Fruit fly (Drosophila melanogaster) whole organism, wandering third instar larva: Measurements from ENCODE around the gene Lectin-galC1.
A peak's percentile ranks its signal among the peaks of the same experiment; 100 is the strongest.

Experiments used
- Abd-B ChIP-seq: fragments of >200 bp; optimal IDR thresholded peaks from 2 replicates; lab custom pipeline; 2017; ENCODE audit warnings: missing biosample characterization, missing genetic modification characterization
- CG32264 ChIP-seq: fragments of 200-800 bp; sonication (Bioruptor generic); optimal IDR thresholded peaks from 2 replicates; lab custom pipeline; 2016; ENCODE audit warnings: missing biosample characterization, missing genetic modification characterization
- CG9705 ChIP-seq: fragments of 200-800 bp; sonication (Bioruptor generic); optimal IDR thresholded peaks from 2 replicates; lab custom pipeline; 2018; ENCODE audit warnings: missing biosample characterization, mild to moderate bottlenecking, missing genetic modification characterization
- CrebA ChIP-seq: fragments of 200-800 bp; sonication (Bioruptor generic); optimal IDR thresholded peaks from 2 replicates; lab custom pipeline; 2016; ENCODE audit warnings: missing biosample characterization, mild to moderate bottlenecking, missing genetic modification characterization, borderline replicate concordance
- Dfd ChIP-seq: fragments of >200 bp; optimal IDR thresholded peaks from 2 replicates; lab custom pipeline; 2017; ENCODE audit warnings: missing biosample characterization, missing genetic modification characterization
- Dif ChIP-seq: fragments of 200-275, 200-300 bp; sonication (Bioruptor generic); optimal IDR thresholded peaks from 2 replicates; lab custom pipeline; 2018; ENCODE audit warnings: missing biosample characterization, missing genetic modification characterization; ENCODE audit not compliant: partially characterized antibody
- HLH106 ChIP-seq: fragments of 200-800 bp; optimal IDR thresholded peaks from 3 replicates; lab custom pipeline; 2019; ENCODE audit warnings: missing biosample characterization, mild to moderate bottlenecking, missing genetic modification characterization, moderate library complexity
- Hnf4 ChIP-seq: fragments of 200-800 bp; sonication (Bioruptor generic); optimal IDR thresholded peaks from 2 replicates; lab custom pipeline; 2016; ENCODE audit warnings: missing biosample characterization, mild to moderate bottlenecking, missing genetic modification characterization
- Hr83 ChIP-seq: fragments of 200-300 bp; sonication (Bioruptor generic); optimal IDR thresholded peaks from 2 replicates; lab custom pipeline; 2016; ENCODE audit warnings: missing biosample characterization, mild to moderate bottlenecking, missing genetic modification characterization, moderate library complexity; ENCODE audit not compliant: poor library complexity, severe bottlenecking
- Jra ChIP-seq: sonication (Bioruptor generic); optimal IDR thresholded peaks from 2 replicates; lab custom pipeline; 2016; ENCODE audit warnings: missing biosample characterization, missing genetic modification characterization
- Mio ChIP-seq: sonication (Bioruptor generic); optimal IDR thresholded peaks from 2 replicates; lab custom pipeline; 2016; ENCODE audit warnings: missing biosample characterization, missing genetic modification characterization
- Myc ChIP-seq: fragments of >200 bp; optimal IDR thresholded peaks from 2 replicates; lab custom pipeline; 2017
- N ChIP-seq: fragments of >200 bp; optimal IDR thresholded peaks from 2 replicates; lab custom pipeline; 2018; ENCODE audit warnings: missing biosample characterization, missing external identifiers, missing genetic modification characterization
- Rel ChIP-seq, 2 experiments: fragments of 200-800 bp; sonication (Bioruptor generic) in 1 of 2; optimal IDR thresholded peaks; 2 replicates in 1 of 2; 3 replicates in 1 of 2; lab custom pipeline; 2016 to 2019; ENCODE audit warnings: mild to moderate bottlenecking in 2 of 2, missing biosample characterization in 2 of 2, missing genetic modification characterization in 2 of 2, moderate library complexity in 1 of 2
- Sp1 ChIP-seq: fragments of 200-800 bp; sonication (Bioruptor generic); optimal IDR thresholded peaks from 3 replicates; lab custom pipeline; 2019; ENCODE audit warnings: missing biosample characterization, mild to moderate bottlenecking, missing genetic modification characterization, moderate library complexity
- Vsx2 ChIP-seq: fragments of 200-300, 225-300 bp; sonication (Bioruptor generic); optimal IDR thresholded peaks from 2 replicates; lab custom pipeline; 2018; ENCODE audit warnings: missing biosample characterization, missing genetic modification characterization; ENCODE audit not compliant: partially characterized antibody
- br ChIP-seq: fragments of 200-800 bp; sonication (Bioruptor generic); optimal IDR thresholded peaks from 2 replicates; lab custom pipeline; 2016; ENCODE audit warnings: missing biosample characterization, missing genetic modification characterization
- dl ChIP-seq, 2 experiments: fragments of 175-275, 200-275 bp in 1 of 2; fragments of 200-275 bp in 1 of 2; sonication (Bioruptor generic); optimal IDR thresholded peaks; lab custom pipeline; 2018; ENCODE audit warnings: mild to moderate bottlenecking in 2 of 2, missing biosample characterization in 2 of 2, missing genetic modification characterization in 2 of 2, moderate library complexity in 2 of 2; ENCODE audit not compliant: partially characterized antibody in 2 of 2, insufficient read depth in 1 of 2
- dmrt93B ChIP-seq: fragments of 200-800 bp; sonication (Bioruptor generic); optimal IDR thresholded peaks from 2 replicates; lab custom pipeline; 2018; ENCODE audit warnings: missing biosample characterization, mild to moderate bottlenecking, missing genetic modification characterization
- dsf ChIP-seq: sonication (Bioruptor generic); optimal IDR thresholded peaks from 2 replicates; lab custom pipeline; 2016; ENCODE audit warnings: missing biosample characterization, missing genetic modification characterization, borderline replicate concordance
- ey ChIP-seq: fragments of 200-800 bp; sonication (Bioruptor generic); optimal IDR thresholded peaks from 2 replicates; lab custom pipeline; 2016; ENCODE audit warnings: missing biosample characterization, missing genetic modification characterization
- fru ChIP-seq: fragments of 200-800 bp; sonication (Bioruptor generic); optimal IDR thresholded peaks from 3 replicates; lab custom pipeline; 2016; ENCODE audit warnings: missing biosample characterization, mild to moderate bottlenecking, missing genetic modification characterization
- h ChIP-seq: fragments of 200-800 bp; sonication (Bioruptor generic); optimal IDR thresholded peaks from 3 replicates; lab custom pipeline; 2016; ENCODE audit warnings: missing biosample characterization, mild to moderate bottlenecking, missing genetic modification characterization
- lola ChIP-seq: fragments of >200 bp; optimal IDR thresholded peaks from 2 replicates; lab custom pipeline; 2017; ENCODE audit warnings: missing biosample characterization, missing genetic modification characterization
- pan ChIP-seq: fragments of >200 bp; optimal IDR thresholded peaks from 2 replicates; lab custom pipeline; 2017
- psq ChIP-seq: fragments of 200-800 bp; sonication (Bioruptor generic); optimal IDR thresholded peaks from 3 replicates; lab custom pipeline; 2017; ENCODE audit warnings: missing biosample characterization, mild to moderate bottlenecking, missing genetic modification characterization, moderate library complexity
- rgr ChIP-seq: fragments of 200-800 bp; sonication (Bioruptor generic); optimal IDR thresholded peaks from 3 replicates; lab custom pipeline; 2016; ENCODE audit warnings: missing biosample characterization, mild to moderate bottlenecking, missing genetic modification characterization
- sage ChIP-seq: fragments of 200-800 bp; sonication (Bioruptor generic); optimal IDR thresholded peaks from 2 replicates; lab custom pipeline; 2016; ENCODE audit warnings: missing biosample characterization, mild to moderate bottlenecking, missing genetic modification characterization
- sv ChIP-seq: fragments of 200-800 bp; sonication (Bioruptor generic); optimal IDR thresholded peaks from 3 replicates; lab custom pipeline; 2016; ENCODE audit warnings: missing biosample characterization, missing genetic modification characterization
- tai ChIP-seq: sonication (Bioruptor generic); optimal IDR thresholded peaks from 2 replicates; lab custom pipeline; 2016; ENCODE audit warnings: missing biosample characterization, missing genetic modification characterization
- usp ChIP-seq: fragments of >200 bp; optimal IDR thresholded peaks from 2 replicates; lab custom pipeline; 2017; ENCODE audit warnings: missing biosample characterization, missing genetic modification characterization
- woc ChIP-seq: sonication (Bioruptor generic); optimal IDR thresholded peaks from 2 replicates; lab custom pipeline; 2016; ENCODE audit warnings: missing biosample characterization, mild to moderate bottlenecking, missing genetic modification characterization

Lectin-galC1 gene

DNA sequence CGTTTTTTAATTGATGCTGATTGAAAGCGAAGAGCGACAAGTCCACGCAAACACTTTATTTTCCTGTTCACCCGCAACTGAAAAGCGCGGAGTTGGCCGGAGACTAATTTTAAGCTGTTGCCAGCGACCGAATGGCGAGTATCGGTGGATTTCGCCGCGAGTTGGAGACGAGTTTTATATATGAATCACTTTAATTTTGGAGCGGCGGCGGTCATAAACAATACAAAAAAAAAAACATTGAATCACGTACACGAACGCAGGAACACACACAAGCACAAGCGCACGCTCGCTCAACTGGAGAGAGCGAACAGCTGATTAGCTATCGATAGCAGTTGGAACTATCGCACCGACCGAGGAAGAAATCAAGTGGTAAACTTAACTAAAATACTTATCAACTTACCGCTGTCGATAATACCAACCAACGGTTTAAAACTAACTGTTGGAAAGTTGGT lies 9.1 kb downstream of the Lectin-galC1 start, which contains the start of gene Pax:
Gene Pax (minus strand): TSS at position 267 of the 452 bp plus-strand sequence.
- TF ChIP-seq lola (GFP tag; lab: Kevin White, UChicago) (no peak), CG9705 (GFP tag; lab: Kevin White, UChicago) (no peak), Hr83 (GFP tag; lab: Kevin White, UChicago) (peak; percentile 43), Vsx2 (no peak), CrebA (GFP tag; lab: Kevin White, UChicago) (no peak), Sp1 (GFP tag; lab: Kevin White, UChicago) (peak; percentile 43), Jra (peak; percentile 65), fru (GFP tag; lab: Kevin White, UChicago) (no peak), Dif (GFP tag; lab: Kevin White, UChicago) (peak; percentile 27), Hnf4 (GFP tag; lab: Kevin White, UChicago) (no peak), HLH106 (tag; lab: Kevin White, UChicago) (no peak), sv (GFP tag; lab: Kevin White, UChicago) (no peak), psq (no peak)

DNA sequence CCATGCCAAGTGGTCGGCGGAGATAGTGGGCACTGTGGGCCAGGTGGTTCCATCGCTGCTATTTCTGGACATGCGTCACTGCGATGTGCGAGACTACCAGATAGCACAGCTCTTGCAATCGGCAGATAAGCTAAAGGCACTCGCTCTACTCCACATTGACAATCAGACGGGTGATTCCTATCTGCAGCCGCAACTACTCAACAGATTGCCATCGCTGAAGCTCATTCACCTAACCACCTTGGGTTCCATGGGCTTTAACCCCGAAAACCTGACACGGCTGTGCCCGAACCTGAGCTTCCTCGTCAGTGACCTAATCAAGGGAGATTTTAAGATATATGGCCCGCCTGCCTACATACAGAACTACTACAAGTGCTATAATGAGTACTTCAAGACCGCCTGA lies 12.5 kb downstream of the Lectin-galC1 start:
- TF ChIP-seq sage (GFP tag; lab: Kevin White, UChicago) (no peak), Mio (GFP tag; lab: Kevin White, UChicago) (no peak), ey (GFP tag; lab: Kevin White, UChicago) (no peak), rgr (GFP tag; lab: Kevin White, UChicago) (no peak), tai (GFP tag; lab: Kevin White, UChicago) (no peak), pan (lab: Kevin White, UChicago) (no peak)
- TF ChIP-seq, all 38 proteins: peak for 0

dm6 chr2L:19430343-19430742 lies 13.1 kb downstream of the Lectin-galC1 start, which contains the start of gene RtcB:
RtcB (plus strand) TSS chr2L:19430643.
- no peak for TF ChIP-seq sv (GFP tag; lab: Kevin White, UChicago)
- TF ChIP-seq Myc (lab: Kevin White, UChicago), result peak; percentile 57
- peak; percentile 23 for TF ChIP-seq N (GFP tag; lab: Kevin White, UChicago)
- TF ChIP-seq rgr (GFP tag; lab: Kevin White, UChicago), result peak; percentile 64
- no peak for TF ChIP-seq Hnf4 (GFP tag; lab: Kevin White, UChicago)
- TF ChIP-seq usp (GFP tag; lab: Kevin White, UChicago), result no peak
- no peak for TF ChIP-seq Dfd (GFP tag; lab: Kevin White, UChicago)
- peak; percentile 5 for TF ChIP-seq h
- no peak for TF ChIP-seq lola (GFP tag; lab: Kevin White, UChicago)
- no peak for TF ChIP-seq Rel (GFP tag; optimal IDR thresholded peaks at IDR 0.05; lab: Kevin White, UChicago)
- no peak for TF ChIP-seq Rel (tag; optimal IDR thresholded peaks at IDR 0.05; lab: Kevin White, UChicago)
- TF ChIP-seq HLH106 (tag; lab: Kevin White, UChicago), result no peak
- no peak for TF ChIP-seq Abd-B (GFP tag; lab: Kevin White, UChicago)
- TF ChIP-seq CrebA (GFP tag; lab: Kevin White, UChicago), result no peak
- TF ChIP-seq woc (GFP tag; lab: Kevin White, UChicago), result no peak
- no peak for TF ChIP-seq br
- TF ChIP-seq psq, result no peak

dm6 chr2L:19432424-19433015 lies 15.3 kb downstream of the Lectin-galC1 start, which contains the start of gene Rab9:
Rab9 (plus strand) TSS chr2L:19432574.
- TF ChIP-seq dsf (GFP tag; lab: Kevin White, UChicago) (no peak), HLH106 (tag; lab: Kevin White, UChicago) (no peak), dmrt93B (no peak), N (GFP tag; lab: Kevin White, UChicago) (no peak), CG32264 (GFP tag; lab: Kevin White, UChicago) (no peak), dl (GFP tag; optimal IDR thresholded peaks at IDR 0.05; lab: Kevin White, UChicago; ENCODE audit: insufficient read depth in 1 of 2, partially characterized antibody in 2 of 2) (no peak), CG9705 (GFP tag; lab: Kevin White, UChicago) (no peak), h (no peak), Hnf4 (GFP tag; lab: Kevin White, UChicago) (no peak), tai (GFP tag; lab: Kevin White, UChicago) (no peak), lola (GFP tag; lab: Kevin White, UChicago) (no peak)
